Worm (Caenorhabditis elegans) whole organism, young adult: ENCODE data around the gene elb-1.
A peak's percentile ranks its signal among the peaks of the same experiment; 100 is the strongest.

Experiments
- B0019.2 ChIP-seq: fragments of 200-800 bp; sonication (Bioruptor generic); conservative IDR thresholded peaks from 2 replicates; pipeline ENCODE4 v1.3.6; 2022; ENCODE audit warnings: missing genetic modification reagents, missing genetic modification characterization, missing compliant biosample characterization
- B0035.1 ChIP-seq: sonication (generic microtip); optimal IDR thresholded peaks from 2 replicates; lab custom pipeline; 2016; ENCODE audit warnings: missing genetic modification characterization, mild to moderate bottlenecking, missing compliant biosample characterization, missing genotype, missing genetic modification reagents
- C06A6.2 ChIP-seq: fragments of 200-800 bp; sonication (Bioruptor generic); conservative IDR thresholded peaks from 2 replicates; pipeline ENCODE4 v1.3.6; 2022; ENCODE audit warnings: missing genetic modification characterization, missing compliant biosample characterization
- F10E7.11 ChIP-seq: sonication (generic microtip); optimal IDR thresholded peaks from 2 replicates; lab custom pipeline; 2017; ENCODE audit warnings: mild to moderate bottlenecking, missing genetic modification characterization, moderate library complexity, missing compliant biosample characterization
- K12H6.12 ChIP-seq: fragments of 200-800 bp; sonication (Bioruptor generic); optimal IDR thresholded peaks from 2 replicates; lab custom pipeline; 2018; ENCODE audit warnings: mild to moderate bottlenecking, missing genetic modification characterization, missing compliant biosample characterization
- Y79H2A.3 ChIP-seq: fragments of 200-800 bp; sonication (Bioruptor generic); conservative IDR thresholded peaks from 2 replicates; pipeline ENCODE4 v1.3.6; 2022; ENCODE audit warnings: missing genetic modification reagents, missing genetic modification characterization, missing compliant biosample characterization
- ZK185.1 ChIP-seq: sonication (generic microtip); optimal IDR thresholded peaks from 2 replicates; lab custom pipeline; 2016; ENCODE audit warnings: mild to moderate bottlenecking, missing genetic modification characterization, missing compliant biosample characterization; ENCODE audit not compliant: poor library complexity, severe bottlenecking
- atf-7 ChIP-seq: sonication (generic microtip); optimal IDR thresholded peaks from 2 replicates; lab custom pipeline; 2017; ENCODE audit warnings: mild to moderate bottlenecking, missing genetic modification characterization, missing compliant biosample characterization
- attf-6 ChIP-seq: fragments of 200-800 bp; sonication (Bioruptor generic); IDR thresholded peaks from 2 replicates; pipeline ENCODE4 v1.3.6; 2022; ENCODE audit warnings: missing genetic modification reagents, missing genetic modification characterization, missing compliant biosample characterization
- cebp-2 ChIP-seq: fragments of 200-800 bp; sonication (Bioruptor generic); IDR thresholded peaks from 2 replicates; pipeline ENCODE4 v1.3.6; 2022; ENCODE audit warnings: missing genetic modification characterization, missing compliant biosample characterization
- ceh-100 ChIP-seq: fragments of 200-800 bp; sonication (Bioruptor generic); IDR thresholded peaks from 2 replicates; pipeline ENCODE4 v1.3.6; 2022; ENCODE audit warnings: missing genetic modification reagents, missing genetic modification characterization, missing compliant biosample characterization
- ceh-27 ChIP-seq: fragments of 200-800 bp; sonication (Bioruptor generic); optimal IDR thresholded peaks from 2 replicates; lab custom pipeline; 2018; ENCODE audit warnings: mild to moderate bottlenecking, missing genetic modification characterization, moderate library complexity, missing compliant biosample characterization
- ceh-40 ChIP-seq: fragments of 200-800 bp; sonication (Bioruptor generic); IDR thresholded peaks from 2 replicates; pipeline ENCODE4 v1.3.6; 2022; ENCODE audit warnings: missing genetic modification characterization, missing compliant biosample characterization
- dpl-1 ChIP-seq: fragments of 150-350 bp; optimal IDR thresholded peaks from 2 replicates; lab custom pipeline; 2014; ENCODE audit warnings: missing biosample characterization, missing genetic modification reagents, missing genetic modification characterization
- egrh-3 ChIP-seq: fragments of 200-800 bp; sonication (Bioruptor generic); IDR thresholded peaks from 2 replicates; pipeline ENCODE4 v1.3.6; 2022; ENCODE audit warnings: missing genetic modification reagents, missing genetic modification characterization, missing compliant biosample characterization
- gei-17 ChIP-seq: fragments of 200-800 bp; sonication (Bioruptor generic); optimal IDR thresholded peaks from 2 replicates; lab custom pipeline; 2018; ENCODE audit warnings: mild to moderate bottlenecking, missing genetic modification characterization, missing compliant biosample characterization
- hlh-12 ChIP-seq: sonication (generic microtip); optimal IDR thresholded peaks from 2 replicates; lab custom pipeline; 2016; ENCODE audit warnings: missing genetic modification characterization, missing compliant biosample characterization
- hrde-1 ChIP-seq: sonication (generic microtip); optimal IDR thresholded peaks from 2 replicates; lab custom pipeline; 2016; ENCODE audit warnings: missing genetic modification characterization, mild to moderate bottlenecking, missing compliant biosample characterization, moderate library complexity, missing genotype, missing genetic modification reagents, borderline replicate concordance
- let-607 ChIP-seq, 2 experiments: fragments of 200-800 bp in 1 of 2; sonication (Bioruptor generic) in 1 of 2; sonication (generic microtip) in 1 of 2; optimal IDR thresholded peaks; 2 replicates each; lab custom pipeline; 2016 to 2018; ENCODE audit warnings: mild to moderate bottlenecking in 2 of 2, missing compliant biosample characterization in 2 of 2, missing genetic modification characterization in 2 of 2, moderate library complexity in 2 of 2, missing genotype in 1 of 2
- lin-40 ChIP-seq: sonication (generic microtip); optimal IDR thresholded peaks from 2 replicates; lab custom pipeline; 2016; ENCODE audit warnings: missing genetic modification characterization, mild to moderate bottlenecking, missing compliant biosample characterization, missing genotype, missing genetic modification reagents
- madf-10 ChIP-seq: sonication (generic microtip); optimal IDR thresholded peaks from 2 replicates; lab custom pipeline; 2016; ENCODE audit warnings: mild to moderate bottlenecking, missing genetic modification characterization, missing compliant biosample characterization
- mcd-1 ChIP-seq: fragments of 200-800 bp; sonication (Bioruptor generic); IDR thresholded peaks from 2 replicates; pipeline ENCODE4 v1.3.6; 2022; ENCODE audit warnings: missing genetic modification reagents, missing genetic modification characterization, missing compliant biosample characterization
- mel-28 ChIP-seq: sonication (generic microtip); optimal IDR thresholded peaks from 2 replicates; lab custom pipeline; 2016; ENCODE audit warnings: borderline replicate concordance, mild to moderate bottlenecking, missing genetic modification characterization, missing compliant biosample characterization
- nfyb-1 ChIP-seq: fragments of 200-800 bp; sonication (Bioruptor generic); IDR thresholded peaks from 2 replicates; pipeline ENCODE4 v1.3.6; 2022; ENCODE audit warnings: missing genetic modification reagents, missing genetic modification characterization, missing compliant biosample characterization
- nhr-80 ChIP-seq: sonication (generic microtip); optimal IDR thresholded peaks from 2 replicates; lab custom pipeline; 2016; ENCODE audit warnings: missing genetic modification characterization, missing compliant biosample characterization
- repo-1 ChIP-seq: sonication (generic microtip); optimal IDR thresholded peaks from 2 replicates; lab custom pipeline; 2017; ENCODE audit warnings: mild to moderate bottlenecking, missing genetic modification characterization, missing compliant biosample characterization
- snpc-3.4 ChIP-seq: sonication (generic microtip); optimal IDR thresholded peaks from 2 replicates; lab custom pipeline; 2017; ENCODE audit warnings: missing genetic modification characterization, mild to moderate bottlenecking, missing compliant biosample characterization, antibody characterized with exemption, moderate library complexity, missing genotype, missing genetic modification reagents
- tbp1 ChIP-seq: fragments of 200-800 bp; sonication (Bioruptor generic); optimal IDR thresholded peaks from 2 replicates; lab custom pipeline; 2018; ENCODE audit warnings: mild to moderate bottlenecking, missing genetic modification characterization, missing compliant biosample characterization
- zfh-2 ChIP-seq: fragments of 200-800 bp; sonication (Bioruptor generic); conservative IDR thresholded peaks from 2 replicates; pipeline ENCODE4 v1.3.6; 2022; ENCODE audit warnings: missing genetic modification reagents, missing genetic modification characterization, missing compliant biosample characterization
- ztf-18 ChIP-seq: sonication (generic microtip); optimal IDR thresholded peaks from 2 replicates; lab custom pipeline; 2016; ENCODE audit warnings: missing genotype, mild to moderate bottlenecking, missing genetic modification characterization, missing compliant biosample characterization
- ztf-25 ChIP-seq: fragments of 200-800 bp; sonication (Bioruptor generic); IDR thresholded peaks from 2 replicates; pipeline ENCODE4 v1.3.6; 2022; ENCODE audit warnings: missing genetic modification reagents, missing genetic modification characterization, missing compliant biosample characterization

Gene elb-1

ce11 chrIII:11689303-11689702, 29.9 kb downstream of the elb-1 start (continued):
- TF ChIP-seq attf-6 (GFP tag; lab: Robert Waterston, UW): no peak
- TF ChIP-seq Y79H2A.3 (GFP tag; lab: Robert Waterston, UW): no peak
- no peak for TF ChIP-seq ztf-25

- no peak for TF ChIP-seq ceh-100 (GFP tag; lab: Robert Waterston, UW)
- TF ChIP-seq B0019.2: no peak
- no peak for TF ChIP-seq ceh-40
- TF ChIP-seq madf-10 (tag; lab: Kevin White, UChicago): peak; percentile 7
- peak; percentile 96 for TF ChIP-seq atf-7
- peak; percentile 67 for TF ChIP-seq nhr-80 (tag; lab: Kevin White, UChicago)
- TF ChIP-seq tbp1 (GFP tag; lab: Kevin White, UChicago): peak; percentile 30
- peak; percentile 45 for TF ChIP-seq lin-40 (tag; lab: Kevin White, UChicago)
- peak in 1 of 2 experiments; percentile 5 for TF ChIP-seq let-607 (tag; optimal IDR thresholded peaks at IDR 0.05; lab: Kevin White, UChicago)
- no peak for TF ChIP-seq repo-1 (tag; lab: Kevin White, UChicago)
- TF ChIP-seq ceh-27 (GFP tag; lab: Kevin White, UChicago): no peak
- no peak for TF ChIP-seq F10E7.11
- TF ChIP-seq hrde-1: no peak
- TF ChIP-seq ztf-18 (tag; lab: Kevin White, UChicago): no peak
Observed at ce11 chrIII:11684770-11685169, 34.5 kb downstream of the elb-1 start.

DNA sequence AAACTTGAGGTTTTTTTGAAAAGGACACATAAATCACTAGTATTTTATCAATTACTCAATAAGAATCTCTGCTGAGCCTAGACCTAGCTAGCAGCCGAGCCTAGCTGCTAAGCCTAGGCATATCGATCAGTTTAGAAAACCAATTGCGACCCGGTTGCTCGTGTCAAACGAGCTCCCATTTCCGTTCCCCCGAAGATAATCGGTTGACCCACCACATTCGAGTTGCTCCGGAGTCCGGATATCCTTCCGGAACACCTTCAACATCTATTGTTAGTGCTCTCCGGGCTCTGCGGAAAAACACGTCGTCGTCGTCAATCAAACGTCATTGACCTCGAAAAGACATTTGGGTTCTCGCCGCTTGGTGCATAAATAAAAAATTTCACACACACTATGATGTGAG, 35.5 kb downstream of the elb-1 start:
- 0 out of 2 replicates have a peak, but pooled peaks have one; percentile 38 for TF ChIP-seq cebp-2 (GFP tag; lab: Robert Waterston, UW)
- no peak for TF ChIP-seq tbp1 (GFP tag; lab: Kevin White, UChicago)
- no peak for TF ChIP-seq B0035.1
- TF ChIP-seq C06A6.2 (GFP tag; lab: Robert Waterston, UW): no peak
- TF ChIP-seq nfyb-1 (GFP tag; lab: Robert Waterston, UW): 0 out of 2 replicates have a peak, but pooled peaks have one; percentile 39
- TF ChIP-seq dpl-1: no peak
- no peak for TF ChIP-seq snpc-3.4
- no peak for TF ChIP-seq gei-17

ce11 chrIII:11683038-11683437, 36.2 kb downstream of the elb-1 start:
- TF ChIP-seq mcd-1: 0 out of 2 replicates have a peak, but pooled peaks have one; percentile 6
- TF ChIP-seq egrh-3 (GFP tag; lab: Robert Waterston, UW): peak; percentile 66; the same call in 1 of the 2 replicates
- no peak for TF ChIP-seq mel-28 (tag; lab: Kevin White, UChicago)
- TF ChIP-seq nfyb-1 (GFP tag; lab: Robert Waterston, UW): 0 out of 2 replicates have a peak, but pooled peaks have one; percentile 30
- TF ChIP-seq zfh-2 (GFP tag; lab: Robert Waterston, UW): peak; percentile 83
- TF ChIP-seq hlh-12: no peak

- peak; percentile 16 for TF ChIP-seq K12H6.12
- no peak for TF ChIP-seq B0035.1
- TF ChIP-seq mcd-1: 0 out of 2 replicates have a peak, but pooled peaks have one; percentile 12
- TF ChIP-seq ZK185.1 (tag; lab: Kevin White, UChicago): no peak
- peak; percentile 74 for TF ChIP-seq zfh-2 (GFP tag; lab: Robert Waterston, UW)
Observed at ce11 chrIII:11681461-11682014, 37.7 kb downstream of the elb-1 start.
